Fruit fly (Drosophila melanogaster) whole organism, embryonic: ENCODE data around the gene CG7914.

ENCODE experiments used
- Atf6 ChIP-seq: fragments of 200-800 bp; sonication (Bioruptor generic); IDR thresholded peaks from 2 replicates; pipeline ENCODE4 v1.3.6; 2022; ENCODE audit warnings: missing biosample characterization, missing genetic modification characterization
- Awh ChIP-seq: fragments of 200-800 bp; sonication (Bioruptor generic); IDR thresholded peaks from 2 replicates; pipeline ENCODE4, ENCODE4 v1.3.6; 2022; ENCODE audit warnings: missing biosample characterization, missing genetic modification characterization
- B-H2 ChIP-seq: fragments of 200-800 bp; sonication (Bioruptor generic); optimal IDR thresholded peaks from 2 replicates; lab custom pipeline; 2018; ENCODE audit warnings: missing biosample characterization, mild to moderate bottlenecking, missing genetic modification characterization
- BtbVII ChIP-seq: fragments of 200-800 bp; sonication (Bioruptor generic); optimal IDR thresholded peaks from 3 replicates; lab custom pipeline; 2017; ENCODE audit warnings: missing biosample characterization, mild to moderate bottlenecking, missing genetic modification characterization
- CG10274 ChIP-seq: fragments of 200-800 bp; sonication (Bioruptor generic); optimal IDR thresholded peaks from 3 replicates; lab custom pipeline; 2017; ENCODE audit warnings: missing biosample characterization, mild to moderate bottlenecking, missing genetic modification characterization
- CG10565 ChIP-seq: fragments of 200-800 bp; sonication (Bioruptor generic); optimal IDR thresholded peaks from 3 replicates; lab custom pipeline; 2016; ENCODE audit warnings: missing biosample characterization, mild to moderate bottlenecking, missing genetic modification characterization
- CG11398 ChIP-seq: fragments of 200-800 bp; sonication (Bioruptor generic); optimal IDR thresholded peaks from 2 replicates; lab custom pipeline; 2016; ENCODE audit warnings: missing biosample characterization, missing genetic modification characterization
- CG12659 ChIP-seq: fragments of 200-800 bp; sonication (Bioruptor generic); optimal IDR thresholded peaks from 3 replicates; lab custom pipeline; 2017; ENCODE audit warnings: mild to moderate bottlenecking, missing biosample characterization, missing genetic modification reagents, missing genetic modification characterization
- CG13775 ChIP-seq: fragments of 200-800 bp; sonication (Bioruptor generic); optimal IDR thresholded peaks from 3 replicates; lab custom pipeline; 2017; ENCODE audit warnings: missing biosample characterization, mild to moderate bottlenecking, missing genetic modification characterization
- CG15073 ChIP-seq: fragments of 200-800 bp; sonication (Bioruptor generic); optimal IDR thresholded peaks from 2 replicates; lab custom pipeline; 2016; ENCODE audit warnings: missing biosample characterization, missing genetic modification characterization
- CG16815 ChIP-seq: fragments of 200-800 bp; sonication (Bioruptor generic); optimal IDR thresholded peaks from 3 replicates; lab custom pipeline; 2017; ENCODE audit warnings: missing biosample characterization, mild to moderate bottlenecking, missing genetic modification characterization
- CG17802 ChIP-seq: fragments of 200-800 bp; sonication (Bioruptor generic); optimal IDR thresholded peaks from 2 replicates; lab custom pipeline; 2018; ENCODE audit warnings: missing biosample characterization, mild to moderate bottlenecking, missing genetic modification characterization, moderate library complexity
- CG18262 ChIP-seq: fragments of 200-800 bp; optimal IDR thresholded peaks from 3 replicates; lab custom pipeline; 2019; ENCODE audit warnings: missing biosample characterization, mild to moderate bottlenecking, missing genetic modification characterization, moderate library complexity
- CG2202 ChIP-seq: fragments of 200-800 bp; sonication (Bioruptor generic); optimal IDR thresholded peaks from 2 replicates; lab custom pipeline; 2018; ENCODE audit warnings: missing biosample characterization, mild to moderate bottlenecking, missing genetic modification characterization
- CG31224 ChIP-seq: fragments of 200-800 bp; sonication (Bioruptor generic); IDR thresholded peaks from 2 replicates; pipeline ENCODE4 v1.3.6; 2022; ENCODE audit warnings: missing biosample characterization, missing genetic modification characterization
- CG31365 ChIP-seq: fragments of 200-800 bp; sonication (Bioruptor generic); optimal IDR thresholded peaks from 2 replicates; lab custom pipeline; 2018; ENCODE audit warnings: missing biosample characterization, mild to moderate bottlenecking, missing genetic modification characterization
- CG32767 ChIP-seq: fragments of 200-800 bp; sonication (Bioruptor generic); IDR thresholded peaks from 2 replicates; pipeline ENCODE4 v1.3.6; 2022; ENCODE audit warnings: missing biosample characterization, missing genetic modification characterization
- CG43689 ChIP-seq: fragments of 200-800 bp; sonication (Bioruptor generic); IDR thresholded peaks from 2 replicates; pipeline ENCODE4 v1.3.6; 2022; ENCODE audit warnings: missing biosample characterization, missing genetic modification characterization
- CG4404 ChIP-seq: fragments of 200-800 bp; sonication (Bioruptor generic); IDR thresholded peaks from 2 replicates; pipeline ENCODE4 v1.3.6; 2022; ENCODE audit warnings: missing biosample characterization, missing genetic modification characterization
- CG4820 ChIP-seq: fragments of 200-800 bp; sonication (Bioruptor generic); optimal IDR thresholded peaks from 3 replicates; lab custom pipeline; 2016; ENCODE audit warnings: missing biosample characterization, missing genetic modification characterization
- CG8359 ChIP-seq: fragments of 200-800 bp; sonication (Bioruptor generic); optimal IDR thresholded peaks from 2 replicates; lab custom pipeline; 2017; ENCODE audit warnings: missing biosample characterization, mild to moderate bottlenecking, missing genetic modification characterization, borderline replicate concordance
- CG8924 ChIP-seq: fragments of 200-800 bp; optimal IDR thresholded peaks from 3 replicates; lab custom pipeline; 2019; ENCODE audit warnings: missing biosample characterization, mild to moderate bottlenecking, missing genetic modification characterization, moderate library complexity
- CG8944 ChIP-seq: fragments of 200-800 bp; sonication (Bioruptor generic); optimal IDR thresholded peaks from 3 replicates; lab custom pipeline; 2016; ENCODE audit warnings: missing biosample characterization, missing genetic modification characterization
- CG9876 ChIP-seq: fragments of 200-800 bp; sonication (Bioruptor generic); optimal IDR thresholded peaks from 2 replicates; lab custom pipeline; 2016; ENCODE audit warnings: missing biosample characterization, missing genetic modification characterization
- CoRest ChIP-seq: fragments of 200-800 bp; sonication (Bioruptor generic); optimal IDR thresholded peaks from 3 replicates; lab custom pipeline; 2018; ENCODE audit warnings: missing biosample characterization, mild to moderate bottlenecking, missing genetic modification characterization, moderate library complexity
- Eip74EF ChIP-seq, 2 experiments: fragments of 200-800 bp in 1 of 2; fragments of >200 bp in 1 of 2; sonication (Bioruptor generic) in 1 of 2; optimal IDR thresholded peaks; 2 replicates each; lab custom pipeline; 2017 to 2019; ENCODE audit warnings: missing biosample characterization in 2 of 2, missing genetic modification characterization in 2 of 2, mild to moderate bottlenecking in 1 of 2, moderate library complexity in 1 of 2
- Elba2 ChIP-seq: fragments of 200-800 bp; sonication (Bioruptor generic); optimal IDR thresholded peaks from 3 replicates; lab custom pipeline; 2016; ENCODE audit warnings: missing biosample characterization, missing genetic modification characterization
- H15 ChIP-seq: fragments of 200-800 bp; sonication (Bioruptor generic); IDR thresholded peaks from 3 replicates; pipeline ENCODE4 v1.3.6; 2022; ENCODE audit warnings: missing biosample characterization, missing genetic modification characterization
- Nf-YA ChIP-seq: fragments of 200-800 bp; sonication (Bioruptor generic); IDR thresholded peaks from 2 replicates; pipeline ENCODE4 v1.3.6; 2022; ENCODE audit warnings: missing biosample characterization, missing genetic modification characterization
- Nf-YB ChIP-seq: fragments of 200-800 bp; sonication (Bioruptor generic); optimal IDR thresholded peaks from 3 replicates; lab custom pipeline; 2019; ENCODE audit warnings: missing biosample characterization, mild to moderate bottlenecking, missing genetic modification characterization, moderate library complexity
- PHDP ChIP-seq: fragments of 200-800 bp; sonication (Bioruptor generic); optimal IDR thresholded peaks from 3 replicates; lab custom pipeline; 2018; ENCODE audit warnings: missing biosample characterization, mild to moderate bottlenecking, missing genetic modification characterization, moderate library complexity
- Tbp ChIP-seq: fragments of >200 bp; optimal IDR thresholded peaks from 2 replicates; lab custom pipeline; 2018; ENCODE audit warnings: missing biosample characterization, missing genetic modification characterization
- ase ChIP-seq: fragments of 200-800 bp; sonication (Bioruptor generic); IDR thresholded peaks from 3 replicates; pipeline ENCODE4 v1.3.6; 2022; ENCODE audit warnings: missing biosample characterization, missing genetic modification characterization
- bsh ChIP-seq, 2 experiments: fragments of 200-800 bp; sonication (Bioruptor generic); optimal IDR thresholded peaks; 2 replicates each; lab custom pipeline; 2017 to 2018; ENCODE audit warnings: mild to moderate bottlenecking in 2 of 2, missing biosample characterization in 2 of 2, missing genetic modification characterization in 2 of 2, moderate library complexity in 1 of 2
- btn ChIP-seq: fragments of 200-800 bp; sonication (Bioruptor generic); optimal IDR thresholded peaks from 2 replicates; lab custom pipeline; 2016; ENCODE audit warnings: missing biosample characterization, missing genetic modification characterization
- cas ChIP-seq: fragments of 200-800 bp; sonication (Bioruptor generic); IDR thresholded peaks from 2 replicates; pipeline ENCODE4 v1.3.6; 2022; ENCODE audit warnings: missing biosample characterization, missing genetic modification characterization
- cg ChIP-seq: fragments of 200-800 bp; sonication (Bioruptor generic); optimal IDR thresholded peaks from 3 replicates; lab custom pipeline; 2019; ENCODE audit warnings: missing biosample characterization, mild to moderate bottlenecking, missing genetic modification characterization, moderate library complexity
- ci ChIP-seq: fragments of 200-800 bp; sonication (Bioruptor generic); IDR thresholded peaks from 3 replicates; pipeline ENCODE4 v1.3.6; 2022; ENCODE audit warnings: missing biosample characterization, missing genetic modification characterization
- dmrt99B ChIP-seq: fragments of 200-800 bp; sonication (Bioruptor generic); optimal IDR thresholded peaks from 2 replicates; lab custom pipeline; 2018; ENCODE audit warnings: missing biosample characterization, mild to moderate bottlenecking, missing genetic modification characterization, moderate library complexity
- esg ChIP-seq: fragments of 200-800 bp; sonication (Bioruptor generic); conservative IDR thresholded peaks from 2 replicates; pipeline ENCODE4 v1.3.6; 2022; ENCODE audit warnings: missing biosample characterization, missing genetic modification characterization
- fu2 ChIP-seq: fragments of 200-800 bp; sonication (Bioruptor generic); optimal IDR thresholded peaks from 2 replicates; lab custom pipeline; 2016; ENCODE audit warnings: missing biosample characterization, missing genetic modification characterization
- gcm2 ChIP-seq: fragments of 200-800 bp; sonication (Bioruptor generic); optimal IDR thresholded peaks from 2 replicates; lab custom pipeline; 2016; ENCODE audit warnings: missing biosample characterization, missing genetic modification characterization
- jumu ChIP-seq: fragments of 200-800 bp; sonication (Bioruptor generic); optimal IDR thresholded peaks from 3 replicates; lab custom pipeline; 2016; ENCODE audit warnings: missing biosample characterization, missing genetic modification characterization
- mirr ChIP-seq: fragments of 200-800 bp; sonication (Bioruptor generic); optimal IDR thresholded peaks from 3 replicates; lab custom pipeline; 2018; ENCODE audit warnings: missing biosample characterization, mild to moderate bottlenecking, missing genetic modification characterization
- pfk ChIP-seq: fragments of 200-800 bp; sonication (Bioruptor generic); optimal IDR thresholded peaks from 2 replicates; lab custom pipeline; 2018; ENCODE audit warnings: missing biosample characterization, mild to moderate bottlenecking, missing genetic modification characterization, moderate library complexity
- pho ChIP-seq: fragments of 200-800 bp; sonication (Bioruptor generic); optimal IDR thresholded peaks from 2 replicates; lab custom pipeline; 2016; ENCODE audit warnings: missing biosample characterization, missing genetic modification characterization
- run ChIP-seq: fragments of 200-800 bp; sonication (Bioruptor generic); optimal IDR thresholded peaks from 3 replicates; lab custom pipeline; 2018; ENCODE audit warnings: missing biosample characterization, mild to moderate bottlenecking, missing genetic modification characterization
- scrt ChIP-seq: fragments of 200-800 bp; sonication (Bioruptor generic); optimal IDR thresholded peaks from 2 replicates; lab custom pipeline; 2018; ENCODE audit warnings: missing biosample characterization, mild to moderate bottlenecking, missing genetic modification characterization, moderate library complexity
- slp2 ChIP-seq: fragments of 200-800 bp; sonication (Bioruptor generic); optimal IDR thresholded peaks from 2 replicates; lab custom pipeline; 2016; ENCODE audit warnings: missing biosample characterization, missing genetic modification characterization
- sna ChIP-seq: fragments of 200-800 bp; sonication (Bioruptor generic); IDR thresholded peaks from 2 replicates; pipeline ENCODE4 v1.3.6; 2022; ENCODE audit warnings: missing biosample characterization, missing genetic modification characterization; ENCODE audit not compliant: partially characterized antibody
- sr ChIP-seq: fragments of 200-800 bp; sonication (Bioruptor generic); IDR thresholded peaks from 3 replicates; pipeline ENCODE4 v1.3.6; 2022; ENCODE audit warnings: missing biosample characterization, missing genetic modification characterization
- wor ChIP-seq: fragments of 200-800 bp; sonication (Bioruptor generic); IDR thresholded peaks from 2 replicates; pipeline ENCODE4 v1.3.6; 2022; ENCODE audit warnings: missing biosample characterization, missing genetic modification characterization

CG7914 gene

DNA sequence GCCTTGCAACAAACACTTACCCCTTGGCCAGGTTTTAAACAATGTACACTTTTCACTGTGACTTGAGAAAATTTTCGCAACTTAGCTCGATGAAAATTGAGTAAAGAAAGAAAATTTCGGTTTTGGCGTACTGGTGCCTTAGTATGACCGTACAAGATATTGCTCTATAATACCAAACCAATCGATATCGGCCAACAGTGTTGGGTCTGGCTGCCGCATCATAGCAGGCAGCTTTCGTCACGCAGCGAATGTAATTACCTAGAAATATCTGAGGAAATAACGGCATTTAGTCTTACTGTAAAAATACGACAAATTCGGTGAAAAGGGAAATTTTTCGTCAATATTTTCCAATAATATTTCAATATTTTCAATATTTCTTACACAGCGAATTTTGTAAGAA lies 14.8 kb upstream of the CG7914 start, which contains the start of gene Ulp1 (continued):
- no peak for TF ChIP-seq dmrt99B (tag; lab: Kevin White, UChicago)
- TF ChIP-seq sna (GFP tag; lab: Robert Waterston, UW), result no peak
- TF ChIP-seq CG10565 (GFP tag; lab: Kevin White, UChicago), result no peak
- TF ChIP-seq jumu (GFP tag; lab: Kevin White, UChicago), result peak; percentile 32
- TF ChIP-seq B-H2 (GFP tag; lab: Kevin White, UChicago), result no peak
- no peak for TF ChIP-seq CG8359 (GFP tag; lab: Kevin White, UChicago)
- no peak for TF ChIP-seq CG13775 (GFP tag; lab: Kevin White, UChicago)
- no peak for TF ChIP-seq H15
- TF ChIP-seq slp2 (GFP tag; lab: Kevin White, UChicago), result no peak
- TF ChIP-seq Awh, result no peak
- no peak for TF ChIP-seq CG11398 (GFP tag; lab: Kevin White, UChicago)
- TF ChIP-seq mirr (GFP tag; lab: Kevin White, UChicago), result no peak
- no peak for TF ChIP-seq bsh (GFP tag; optimal IDR thresholded peaks at IDR 0.05; lab: Kevin White, UChicago)
- TF ChIP-seq Nf-YA (GFP tag; lab: Robert Waterston, UW), result no peak
- peak; percentile 48 for TF ChIP-seq CoRest (tag; lab: Kevin White, UChicago)
- no peak for TF ChIP-seq CG31365
- TF ChIP-seq CG18262, result no peak
- TF ChIP-seq CG8944 (GFP tag; lab: Kevin White, UChicago), result peak; percentile 28
- TF ChIP-seq CG43689 (GFP tag; lab: Robert Waterston, UW), result no peak
- TF ChIP-seq Atf6, result 0 out of 2 replicates have a peak, but pooled peaks have one; percentile 33
- no peak for TF ChIP-seq CG17802 (tag; lab: Kevin White, UChicago)
- no peak for TF ChIP-seq PHDP (tag; lab: Kevin White, UChicago)
- TF ChIP-seq ase (GFP tag; lab: Robert Waterston, UW), result no peak
- TF ChIP-seq pfk (GFP tag; lab: Kevin White, UChicago), result no peak
- TF ChIP-seq CG15073 (GFP tag; lab: Kevin White, UChicago), result no peak
- 0 out of 3 replicates have a peak, but pooled peaks have one; percentile 32 for TF ChIP-seq ci (GFP tag; lab: Robert Waterston, UW)
- TF ChIP-seq CG4820, result no peak
- no peak for TF ChIP-seq Nf-YB (GFP tag; lab: Kevin White, UChicago)
- TF ChIP-seq CG32767 (GFP tag; lab: Robert Waterston, UW), result no peak
- TF ChIP-seq run (tag; lab: Kevin White, UChicago), result no peak
- no peak for TF ChIP-seq fu2
- TF ChIP-seq BtbVII (GFP tag; lab: Kevin White, UChicago), result no peak
- no peak for TF ChIP-seq CG2202 (tag; lab: Kevin White, UChicago)
- TF ChIP-seq cas (GFP tag; lab: Robert Waterston, UW), result no peak
- TF ChIP-seq Eip74EF (GFP tag; optimal IDR thresholded peaks at IDR 0.05; lab: Kevin White, UChicago), result no peak
- no peak for TF ChIP-seq gcm2 (GFP tag; lab: Kevin White, UChicago)
- TF ChIP-seq CG8924 (tag; lab: Kevin White, UChicago), result peak; percentile 5
- TF ChIP-seq Elba2 (GFP tag; lab: Kevin White, UChicago), result peak; percentile 7
- TF ChIP-seq scrt (GFP tag; lab: Kevin White, UChicago), result no peak
- no peak for TF ChIP-seq CG16815 (GFP tag; lab: Kevin White, UChicago)
- no peak for TF ChIP-seq cg (GFP tag; lab: Kevin White, UChicago)
- TF ChIP-seq CG12659 (GFP tag; lab: Kevin White, UChicago), result peak; percentile 69
- TF ChIP-seq CG9876 (GFP tag; lab: Kevin White, UChicago), result peak; percentile 4
- TF ChIP-seq CG10274 (GFP tag; lab: Kevin White, UChicago), result no peak
- TF ChIP-seq Tbp (GFP tag; lab: Kevin White, UChicago), result no peak
- TF ChIP-seq btn (GFP tag; lab: Kevin White, UChicago), result no peak
- TF ChIP-seq pho (GFP tag; lab: Kevin White, UChicago), result no peak
- no peak for TF ChIP-seq esg
- TF ChIP-seq CG31224 (GFP tag; lab: Robert Waterston, UW), result no peak
- no peak for TF ChIP-seq wor (GFP tag; lab: Robert Waterston, UW)
- no peak for TF ChIP-seq sr (GFP tag; lab: Robert Waterston, UW)
- no peak for TF ChIP-seq CG4404 (GFP tag; lab: Robert Waterston, UW)
